ENCODE assay signal across 5 worm cellular contexts in genomic region chrII:9356723-9357122, ce11.
TF ChIP-seq lines count a peak whose summit lies in the region.

No protein-coding gene starts in this region.

TF ChIP-seq in whole organism, L1 larva, 84 proteins besides CTCF, POLR2A, EP300 and RAD21 (continues in another document):
- peak; percentile 50 for TF ChIP-seq rnt-1 (tag; optimal IDR thresholded peaks at IDR 0.05; lab: Kevin White, UChicago)
- no peak for TF ChIP-seq hpl-2 (GFP tag; optimal IDR thresholded peaks at IDR 0.05; lab: Kevin White, UChicago)
- TF ChIP-seq nhr-237 (tag; optimal IDR thresholded peaks at IDR 0.05; lab: Kevin White, UChicago), result no peak
- no peak for TF ChIP-seq zip-4 (GFP tag; optimal IDR thresholded peaks at IDR 0.05; lab: Kevin White, UChicago)
- no peak for TF ChIP-seq dsc-1 (tag; optimal IDR thresholded peaks at IDR 0.05; lab: Kevin White, UChicago)
- TF ChIP-seq fkh-10 (GFP tag; optimal IDR thresholded peaks at IDR 0.05; lab: Kevin White, UChicago), result no peak
- TF ChIP-seq ets-5 (GFP tag; IDR thresholded peaks at IDR 0.05; lab: Robert Waterston, UW), result no peak
- no peak for TF ChIP-seq ceh-63 (GFP tag; optimal IDR thresholded peaks at IDR 0.05; lab: Kevin White, UChicago)
- TF ChIP-seq nhr-28 (tag; optimal IDR thresholded peaks at IDR 0.05; lab: Kevin White, UChicago), result no peak
- TF ChIP-seq C04F5.9 (tag; optimal IDR thresholded peaks at IDR 0.05; lab: Kevin White, UChicago), result no peak
- TF ChIP-seq lin-35 (GFP tag; optimal IDR thresholded peaks at IDR 0.05; lab: Kevin White, UChicago), result peak; percentile 33 to 48
- no peak for TF ChIP-seq unc-62 (GFP tag; optimal IDR thresholded peaks at IDR 0.05; lab: Kevin White, UChicago)
- peak; percentile 35 for TF ChIP-seq swsn-7 (tag; optimal IDR thresholded peaks at IDR 0.05; lab: Kevin White, UChicago)
- no peak for TF ChIP-seq unc-98 (GFP tag; IDR thresholded peaks at IDR 0.05; lab: Robert Waterston, UW)
- TF ChIP-seq Y116A8C.19 (tag; optimal IDR thresholded peaks at IDR 0.05; lab: Kevin White, UChicago; ENCODE audit: borderline replicate concordance), result no peak
- TF ChIP-seq ceh-82 (tag; optimal IDR thresholded peaks at IDR 0.05; lab: Kevin White, UChicago), result peak in 1 of 3 experiments; percentile 8
- TF ChIP-seq aha-1 (tag; optimal IDR thresholded peaks at IDR 0.05; lab: Kevin White, UChicago), result no peak
- TF ChIP-seq mab-9 (GFP tag; IDR thresholded peaks at IDR 0.05; lab: Robert Waterston, UW), result no peak

TF ChIP-seq in whole organism, L3 larva, 47 proteins besides CTCF, POLR2A, EP300 and RAD21 (continues in another document):
- TF ChIP-seq aly-2 (tag; optimal IDR thresholded peaks at IDR 0.05; lab: Kevin White, UChicago) (no peak), sea-2 (GFP tag; optimal IDR thresholded peaks at IDR 0.05; lab: Kevin White, UChicago) (no peak), nhr-77 (tag; optimal IDR thresholded peaks at IDR 0.05; lab: Kevin White, UChicago) (no peak), lsy-12 (tag; optimal IDR thresholded peaks at IDR 0.05; lab: Kevin White, UChicago) (peak; percentile 8), elt-2 (tag; optimal IDR thresholded peaks at IDR 0.05; lab: Kevin White, UChicago) (peak; percentile 16), egl-5 (tag; optimal IDR thresholded peaks at IDR 0.05; lab: Kevin White, UChicago) (peak; percentile 66), lin-39 (tag; optimal IDR thresholded peaks at IDR 0.05; lab: Kevin White, UChicago) (peak; percentile 63), hmg-11 (tag; optimal IDR thresholded peaks at IDR 0.05; lab: Kevin White, UChicago) (peak; percentile 74), eor-1 (tag; optimal IDR thresholded peaks at IDR 0.05; lab: Kevin White, UChicago) (no peak), nfya-1 (tag; optimal IDR thresholded peaks at IDR 0.05; lab: Kevin White, UChicago; ENCODE audit: insufficient read depth) (peak; percentile 70), unc-39 (tag; optimal IDR thresholded peaks at IDR 0.05; lab: Kevin White, UChicago) (no peak), nhr-43 (tag; optimal IDR thresholded peaks at IDR 0.05; lab: Kevin White, UChicago; ENCODE audit: poor library complexity, severe bottlenecking) (peak; percentile 58), nhr-11 (tag; optimal IDR thresholded peaks at IDR 0.05; lab: Kevin White, UChicago) (no peak), mdl-1 (tag; optimal IDR thresholded peaks at IDR 0.05; lab: Kevin White, UChicago) (peak; percentile 6), tbx-2 (tag; optimal IDR thresholded peaks at IDR 0.05; lab: Kevin White, UChicago) (peak; percentile 3), pha-4 (tag; optimal IDR thresholded peaks at IDR 0.05; lab: Kevin White, UChicago) (peak; percentile 32), nhr-23 (tag; optimal IDR thresholded peaks at IDR 0.05; lab: Kevin White, UChicago) (peak; percentile 77), ztf-4 (tag; optimal IDR thresholded peaks at IDR 0.05; lab: Kevin White, UChicago) (no peak), ceh-28 (tag; optimal IDR thresholded peaks at IDR 0.05; lab: Kevin White, UChicago) (peak; percentile 43)

TF ChIP-seq in whole organism, early embryonic, 17 proteins besides CTCF, POLR2A, EP300 and RAD21:
- TF ChIP-seq ets-7 (tag; optimal IDR thresholded peaks at IDR 0.05; lab: Kevin White, UChicago) (no peak), hmg-4 (GFP tag; optimal IDR thresholded peaks at IDR 0.05; lab: Kevin White, UChicago) (peak; percentile 49), F13C5.2 (tag; optimal IDR thresholded peaks at IDR 0.05; lab: Kevin White, UChicago) (no peak), flt-1 (GFP tag; IDR thresholded peaks at IDR 0.05; lab: Robert Waterston, UW) (no peak)

TF ChIP-seq in whole organism, midembryonic, 9 proteins besides CTCF, POLR2A, EP300 and RAD21:
- TF ChIP-seq med-1 (GFP tag; optimal IDR thresholded peaks at IDR 0.05; lab: Kevin White, UChicago; ENCODE audit: insufficient read depth), result no peak
- peak; percentile 27 for TF ChIP-seq cog-1 (tag; optimal IDR thresholded peaks at IDR 0.05; lab: Kevin White, UChicago)

TF ChIP-seq in whole organism, young adult, 124 proteins besides CTCF, POLR2A, EP300 and RAD21:
- peak; percentile 39 for TF ChIP-seq attf-5 (GFP tag; optimal IDR thresholded peaks at IDR 0.05; lab: Kevin White, UChicago)
- TF ChIP-seq ceh-27 (GFP tag; optimal IDR thresholded peaks at IDR 0.05; lab: Kevin White, UChicago), result peak; percentile 10
- 0 out of 2 replicates have a peak, but pooled peaks have one; percentile 54 for TF ChIP-seq nfyb-1 (GFP tag; IDR thresholded peaks at IDR 0.05; lab: Robert Waterston, UW)
- TF ChIP-seq attf-6 (GFP tag; IDR thresholded peaks at IDR 0.05; lab: Robert Waterston, UW), result no peak
- peak; percentile 83 for TF ChIP-seq hmg-1.2 (GFP tag; IDR thresholded peaks at IDR 0.05; lab: Robert Waterston, UW)
- TF ChIP-seq lin-26 (GFP tag; IDR thresholded peaks at IDR 0.05; lab: Robert Waterston, UW), result no peak
- TF ChIP-seq dox-1 (GFP tag; IDR thresholded peaks at IDR 0.05; lab: Robert Waterston, UW), result peak; percentile 46; the same call in 1 of the 2 replicates
- no peak for TF ChIP-seq hrde-1 (tag; optimal IDR thresholded peaks at IDR 0.05; lab: Kevin White, UChicago; ENCODE audit: borderline replicate concordance)
- 0 out of 2 replicates have a peak, but pooled peaks have one; percentile 23 for TF ChIP-seq ekl-4 (GFP tag; IDR thresholded peaks at IDR 0.05; lab: Robert Waterston, UW)
- TF ChIP-seq zfh-2 (GFP tag; conservative IDR thresholded peaks at IDR 0.05; lab: Robert Waterston, UW), result peak; percentile 43; the same call in 1 of the 2 replicates
- TF ChIP-seq cebp-1 (GFP tag; IDR thresholded peaks at IDR 0.05; lab: Robert Waterston, UW), result no peak
- peak; percentile 43 for TF ChIP-seq cebp-1 (tag; optimal IDR thresholded peaks at IDR 0.05; lab: Kevin White, UChicago)
- 0 out of 2 replicates have a peak, but pooled peaks have one; percentile 8 for TF ChIP-seq rcor-1 (GFP tag; IDR thresholded peaks at IDR 0.05; lab: Robert Waterston, UW)
- peak; percentile 9 for TF ChIP-seq tbp1 (GFP tag; optimal IDR thresholded peaks at IDR 0.05; lab: Kevin White, UChicago)
- peak; percentile 8 for TF ChIP-seq lin-40 (tag; optimal IDR thresholded peaks at IDR 0.05; lab: Kevin White, UChicago)
- TF ChIP-seq ztf-22 (GFP tag; optimal IDR thresholded peaks at IDR 0.05; lab: Kevin White, UChicago), result no peak
- TF ChIP-seq B0261.1 (tag; optimal IDR thresholded peaks at IDR 0.05; lab: Kevin White, UChicago), result no peak

Comparison
In these comparisons a context has a peak if more than half of its experiments do, and no peak if none do; other contexts are left out.
1. Of the 8 proteins assayed by ChIP-seq in both whole organism, young adult and whole organism, L1 larva: peak only in whole organism, young adult: none; only in whole organism, L1 larva: dpl-1, efl-1, lin-35, nhr-90 and unc-130; in both: none; in neither: 3.